Worm (Caenorhabditis elegans) whole organism, mixed stage, embryonic: Measurements from ENCODE around the gene T22F3.11.
"Not testable (repeated sequence)": the region's sequence is repeated elsewhere in the genome, so short reads cannot be mapped to it uniquely, and the experiment has no call there.

Experiments
- cnd-1 ChIP-seq: fragments of 200-800 bp; sonication (Bioruptor generic); optimal IDR thresholded peaks from 2 replicates; lab custom pipeline; 2018; ENCODE audit warnings: mild to moderate bottlenecking, missing genetic modification characterization, missing compliant biosample characterization
- elt-3 ChIP-seq: fragments of 150-350 bp; optimal IDR thresholded peaks from 2 replicates; lab custom pipeline; 2014; ENCODE audit warnings: missing biosample characterization, missing genetic modification characterization
- hlh-1 ChIP-seq: fragments of 150-350 bp; optimal IDR thresholded peaks from 2 replicates; lab custom pipeline; 2014; ENCODE audit warnings: missing biosample characterization, missing genetic modification reagents, missing genetic modification characterization
- nhr-28 ChIP-seq: fragments of 150-350 bp; optimal IDR thresholded peaks from 2 replicates; lab custom pipeline; 2014; ENCODE audit warnings: missing biosample characterization, missing genetic modification characterization
- nhr-76 ChIP-seq: sonication (generic microtip); optimal IDR thresholded peaks from 2 replicates; lab custom pipeline; 2017; ENCODE audit warnings: missing biosample characterization, missing genetic modification characterization
- pha-4 ChIP-seq: fragments of 150-350 bp; optimal IDR thresholded peaks from 2 replicates; lab custom pipeline; 2018; ENCODE audit warnings: missing biosample characterization, missing genetic modification reagents, missing genetic modification characterization
- snpc-4 ChIP-seq: fragments of 150-350 bp; optimal IDR thresholded peaks from 2 replicates; lab custom pipeline; 2014; ENCODE audit warnings: missing biosample characterization, missing genetic modification characterization
- sptf-1 ChIP-seq: sonication (generic microtip); optimal IDR thresholded peaks from 2 replicates; lab custom pipeline; 2017; ENCODE audit warnings: mild to moderate bottlenecking, missing genetic modification characterization, moderate library complexity, missing compliant biosample characterization
- ztf-11 ChIP-seq: fragments of 150-350 bp; optimal IDR thresholded peaks from 2 replicates; lab custom pipeline; 2014; ENCODE audit warnings: missing biosample characterization, missing genetic modification characterization

DNA sequence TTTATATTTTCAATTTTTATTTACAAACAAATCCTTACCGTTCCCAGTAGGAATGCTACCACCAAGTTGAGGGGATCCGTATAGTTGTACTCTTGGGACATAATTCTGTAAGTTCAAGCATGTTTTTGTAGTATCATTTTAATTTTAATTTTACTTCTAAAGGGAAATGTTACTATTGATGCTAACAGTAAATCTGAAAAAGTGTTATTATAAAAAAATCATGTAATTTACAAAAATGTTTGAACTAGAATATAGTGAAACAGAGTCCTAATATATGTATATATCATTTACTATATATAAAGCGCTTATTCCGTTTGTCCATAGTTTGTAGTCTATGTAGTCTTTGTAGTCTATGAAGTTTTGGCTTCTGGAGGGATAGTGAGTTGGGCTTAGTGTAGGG is 6.3 kb upstream of the T22F3.11 start, which contains the start of gene srx-93:
- TF ChIP-seq hlh-1; nhr-76 (tag; lab: Kevin White, UChicago); elt-3 (tag; lab: Kevin White, UChicago); snpc-4 (tag; lab: Kevin White, UChicago); cnd-1 (tag; lab: Kevin White, UChicago); sptf-1 (tag; lab: Kevin White, UChicago); pha-4 (tag; lab: Kevin White, UChicago); nhr-28; ztf-11 (tag; lab: Kevin White, UChicago): not testable (repeated sequence)
